Worm (Caenorhabditis elegans): ENCODE results near the gene nhr-274.
A peak's percentile ranks its signal among the peaks of the same experiment; 100 is the strongest.

- no peak for TF ChIP-seq tbx-37 (GFP tag; conservative IDR thresholded peaks at IDR 0.05)
- no peak for TF ChIP-seq ama-1 (optimal IDR thresholded peaks at IDR 0.05)
- TF ChIP-seq sea-1 (GFP tag; conservative IDR thresholded peaks at IDR 0.05): no peak
- TF ChIP-seq B0310.2 (tag; optimal IDR thresholded peaks at IDR 0.05): no peak
- no peak for TF ChIP-seq hmbx-1 (tag; optimal IDR thresholded peaks at IDR 0.05)
- no peak for TF ChIP-seq tra-4 (tag; optimal IDR thresholded peaks at IDR 0.05)
- peak; percentile 61 for TF ChIP-seq ceh-36 (tag; optimal IDR thresholded peaks at IDR 0.05)
- no peak for TF ChIP-seq F13C5.2 (tag; optimal IDR thresholded peaks at IDR 0.05)
- no peak for TF ChIP-seq flt-1 (GFP tag; IDR thresholded peaks at IDR 0.05)
- TF ChIP-seq scrt-1 (GFP tag; IDR thresholded peaks at IDR 0.05): no peak
These were observed 16.8 kb downstream of the nhr-274 start for ce11 chrIV:1628281-1628680.
